Worm (Caenorhabditis elegans): ENCODE measurements around the gene glb-29.

Gene glb-29

DNA sequence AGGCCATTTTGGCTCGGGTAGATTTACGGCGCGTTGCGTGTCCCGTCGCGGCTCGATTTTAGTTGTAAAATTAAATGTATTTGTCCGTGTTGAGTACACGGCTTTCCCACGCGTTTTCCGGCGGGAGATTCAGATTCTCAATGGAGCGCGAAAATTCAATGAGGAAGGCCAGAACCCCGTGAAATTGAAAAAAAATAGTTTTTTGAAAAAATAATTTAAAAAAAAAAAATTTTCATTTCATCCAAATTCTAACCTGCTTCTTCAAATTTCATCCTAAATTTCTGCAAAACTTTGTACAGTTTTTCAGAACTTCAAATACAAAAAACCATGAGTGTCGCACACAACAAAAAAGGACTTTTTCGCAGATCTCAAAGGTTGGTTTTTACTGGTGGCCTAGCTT, at the start of gene glb-29:
Gene glb-29, plus strand, starts transcription at position 301 of the 400 bp plus-strand sequence.
- TF ChIP-seq ref-1 (GFP tag; conservative IDR thresholded peaks at IDR 0.05) (no peak), ztf-23 (GFP tag; IDR thresholded peaks at IDR 0.05) (no peak), T22C8.4 (GFP tag; IDR thresholded peaks at IDR 0.05) (no peak), cog-1 (tag; optimal IDR thresholded peaks at IDR 0.05) (no peak), flt-1 (GFP tag; IDR thresholded peaks at IDR 0.05) (no peak), med-1 (GFP tag; optimal IDR thresholded peaks at IDR 0.05; ENCODE audit: insufficient read depth) (no peak), klf-2 (GFP tag; conservative IDR thresholded peaks at IDR 0.05) (no peak), tab-1 (GFP tag; IDR thresholded peaks at IDR 0.05) (no peak), ztf-29 (GFP tag; IDR thresholded peaks at IDR 0.05) (no peak)

DNA sequence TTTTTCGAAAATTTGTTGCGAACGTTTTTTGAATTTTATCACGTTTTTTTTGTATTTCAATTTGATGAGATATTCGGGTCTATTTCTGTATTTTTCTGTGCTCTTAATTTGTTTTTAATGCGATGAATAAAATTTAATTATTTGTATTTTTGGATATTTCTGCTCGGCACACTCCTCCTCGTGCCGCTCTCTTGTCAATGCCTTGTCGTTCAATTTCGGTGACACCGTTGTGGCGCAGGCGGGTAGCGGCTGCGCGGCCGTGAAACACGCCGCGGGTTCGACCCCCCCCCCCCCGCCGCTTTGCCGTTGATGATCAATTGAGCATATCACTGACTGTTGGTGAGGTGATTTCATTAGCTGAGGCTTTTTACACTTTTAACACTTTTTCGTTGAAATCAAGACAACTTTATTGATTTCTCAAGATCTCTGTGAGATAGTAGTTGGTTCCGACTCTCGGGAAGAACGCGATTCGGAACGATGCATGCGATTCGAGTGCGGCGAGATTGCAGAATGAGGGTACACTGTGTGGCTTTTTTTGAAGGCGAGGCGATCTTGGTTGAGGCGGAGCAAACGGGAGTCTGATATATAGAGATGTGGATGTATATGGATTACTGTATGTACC, 48.2 kb upstream of the glb-29 start:
- TF ChIP-seq ref-1 (GFP tag; conservative IDR thresholded peaks at IDR 0.05) (peak; percentile 99), ztf-23 (GFP tag; IDR thresholded peaks at IDR 0.05) (peak; percentile 99), med-1 (GFP tag; optimal IDR thresholded peaks at IDR 0.05; ENCODE audit: insufficient read depth) (peak; percentile 95), T22C8.4 (GFP tag; IDR thresholded peaks at IDR 0.05) (peak; percentile 99), tab-1 (GFP tag; IDR thresholded peaks at IDR 0.05) (peak; percentile 100), klf-2 (GFP tag; conservative IDR thresholded peaks at IDR 0.05) (peak; percentile 100), cog-1 (tag; optimal IDR thresholded peaks at IDR 0.05) (peak; percentile 100), ztf-29 (GFP tag; IDR thresholded peaks at IDR 0.05) (peak; percentile 100), flt-1 (GFP tag; IDR thresholded peaks at IDR 0.05) (peak; percentile 100)

DNA sequence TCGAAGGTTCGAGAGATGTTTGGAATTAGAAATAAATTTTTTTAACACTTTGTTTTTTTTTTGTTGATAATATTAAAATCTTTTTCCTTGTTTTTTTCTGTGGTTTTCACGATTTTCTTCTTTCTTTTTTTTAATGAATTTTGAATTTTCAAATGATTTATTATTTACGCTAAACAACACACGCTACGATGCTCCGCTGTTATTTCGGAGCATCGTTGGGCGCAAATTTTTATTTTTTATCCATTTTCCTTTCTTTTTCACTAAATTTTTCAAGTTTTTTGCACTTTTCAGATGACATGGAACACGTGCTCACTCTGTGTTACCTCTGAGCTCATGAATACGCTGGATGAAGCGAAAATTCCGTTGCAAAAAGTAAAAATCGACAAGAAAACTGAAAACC, 46.8 kb upstream of the glb-29 start, which contains the start of the genes W03C9.1 and W03C9.2:
Gene W03C9.1, minus strand, starts transcription at position 46 of the 400 bp plus-strand sequence.
Gene W03C9.2, plus strand, starts transcription at position 286 of the 400 bp plus-strand sequence.
- TF ChIP-seq med-1 (GFP tag; optimal IDR thresholded peaks at IDR 0.05; ENCODE audit: insufficient read depth) (no peak), klf-2 (GFP tag; conservative IDR thresholded peaks at IDR 0.05) (no peak), T22C8.4 (GFP tag; IDR thresholded peaks at IDR 0.05) (no peak), ztf-29 (GFP tag; IDR thresholded peaks at IDR 0.05) (no peak), ref-1 (GFP tag; conservative IDR thresholded peaks at IDR 0.05) (no peak), flt-1 (GFP tag; IDR thresholded peaks at IDR 0.05) (no peak), ztf-23 (GFP tag; IDR thresholded peaks at IDR 0.05) (no peak), tab-1 (GFP tag; IDR thresholded peaks at IDR 0.05) (no peak), cog-1 (tag; optimal IDR thresholded peaks at IDR 0.05) (no peak)

DNA sequence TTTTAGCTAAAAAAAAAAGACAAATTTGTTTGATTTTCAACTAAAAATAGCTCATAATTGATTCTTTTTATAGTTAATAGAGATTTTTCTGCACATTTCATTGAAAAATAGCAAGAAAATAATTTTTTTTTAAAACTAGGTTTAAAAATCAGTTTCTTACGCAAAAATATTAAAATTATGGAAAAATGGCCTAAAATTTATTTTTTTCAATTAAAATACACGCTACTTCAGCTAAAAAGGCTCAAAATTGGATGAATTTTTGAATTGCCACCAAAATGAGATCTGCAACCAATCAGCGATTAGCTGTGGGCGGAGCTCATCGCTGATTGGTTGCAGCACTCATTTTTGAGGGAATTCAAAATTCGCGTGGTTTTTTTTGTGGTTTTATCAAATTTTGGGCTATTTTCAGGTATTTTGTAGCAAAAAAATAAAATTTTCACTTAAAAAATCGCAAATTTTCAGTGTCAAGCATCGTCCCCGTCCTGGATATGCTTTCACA, 45.7 kb upstream of the glb-29 start:
- TF ChIP-seq cog-1 (tag; optimal IDR thresholded peaks at IDR 0.05) (no peak), ztf-29 (GFP tag; IDR thresholded peaks at IDR 0.05) (no peak), T22C8.4 (GFP tag; IDR thresholded peaks at IDR 0.05) (no peak), flt-1 (GFP tag; IDR thresholded peaks at IDR 0.05) (no peak), klf-2 (GFP tag; conservative IDR thresholded peaks at IDR 0.05) (no peak), med-1 (GFP tag; optimal IDR thresholded peaks at IDR 0.05; ENCODE audit: insufficient read depth) (no peak)

ce11 chrII:11964847-11965246, 44.0 kb upstream of the glb-29 start:
- no peak for TF ChIP-seq tab-1 (GFP tag; IDR thresholded peaks at IDR 0.05)
- no peak for TF ChIP-seq med-1 (GFP tag; optimal IDR thresholded peaks at IDR 0.05; ENCODE audit: insufficient read depth)
- TF ChIP-seq flt-1 (GFP tag; IDR thresholded peaks at IDR 0.05): no peak
- TF ChIP-seq ztf-29 (GFP tag; IDR thresholded peaks at IDR 0.05): no peak
- TF ChIP-seq ref-1 (GFP tag; conservative IDR thresholded peaks at IDR 0.05): no peak
- no peak for TF ChIP-seq ztf-23 (GFP tag; IDR thresholded peaks at IDR 0.05)
- no peak for TF ChIP-seq T22C8.4 (GFP tag; IDR thresholded peaks at IDR 0.05)
- no peak for TF ChIP-seq klf-2 (GFP tag; conservative IDR thresholded peaks at IDR 0.05)

- no peak for TF ChIP-seq klf-2 (GFP tag; conservative IDR thresholded peaks at IDR 0.05)
- no peak for TF ChIP-seq ref-1 (GFP tag; conservative IDR thresholded peaks at IDR 0.05)
- TF ChIP-seq flt-1 (GFP tag; IDR thresholded peaks at IDR 0.05): no peak
- no peak for TF ChIP-seq tab-1 (GFP tag; IDR thresholded peaks at IDR 0.05)
Measured at ce11 chrII:11966602-11967001, 42.3 kb upstream of the glb-29 start, which contains the start of gene rab-7. TSS of gene rab-7 (minus strand) at chrII:11966931.

DNA sequence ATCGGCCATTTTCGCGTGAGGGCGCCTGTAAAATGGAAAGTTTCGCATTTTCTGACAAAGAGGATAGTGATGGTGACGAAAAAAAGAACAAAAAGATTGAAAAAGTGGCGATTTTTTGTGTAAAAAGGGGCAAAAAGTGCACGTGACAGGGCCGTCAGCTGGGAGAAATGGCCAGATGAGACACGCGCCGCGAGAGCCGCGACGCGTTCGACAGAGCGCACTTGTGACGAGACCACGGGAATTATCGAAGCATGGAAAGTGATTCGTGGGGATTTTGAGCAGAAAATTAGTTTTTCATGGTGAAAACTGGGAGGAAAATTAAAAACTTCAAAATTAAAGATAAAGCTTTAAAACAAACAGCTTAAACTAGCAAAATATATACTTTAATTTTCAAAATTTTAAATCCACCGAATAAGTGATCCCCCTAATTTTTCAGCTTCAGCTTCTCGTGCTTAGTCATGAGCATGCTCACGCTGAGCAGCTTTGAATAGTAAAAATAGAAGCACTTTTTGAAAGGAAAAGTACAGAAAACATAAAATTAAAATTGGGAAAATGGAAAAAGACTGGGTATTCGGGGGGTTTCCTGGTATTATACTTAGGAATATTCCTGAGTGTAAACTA, 41.3 kb upstream of the glb-29 start, which contains the start of gene W03C9.5:
Gene W03C9.5, minus strand, starts transcription at position 38 of the 621 bp plus-strand sequence.
- peak; percentile 69 for TF ChIP-seq ref-1 (GFP tag; conservative IDR thresholded peaks at IDR 0.05)
- peak; percentile 89 for TF ChIP-seq klf-2 (GFP tag; conservative IDR thresholded peaks at IDR 0.05)
- peak; percentile 54; the same call in 1 of the 2 replicates for TF ChIP-seq T22C8.4 (GFP tag; IDR thresholded peaks at IDR 0.05)
- TF ChIP-seq ztf-23 (GFP tag; IDR thresholded peaks at IDR 0.05): peak; percentile 88
- TF ChIP-seq tab-1 (GFP tag; IDR thresholded peaks at IDR 0.05): no peak
- peak; percentile 92 for TF ChIP-seq cog-1 (tag; optimal IDR thresholded peaks at IDR 0.05)
- TF ChIP-seq med-1 (GFP tag; optimal IDR thresholded peaks at IDR 0.05; ENCODE audit: insufficient read depth): peak; percentile 2
- TF ChIP-seq ztf-29 (GFP tag; IDR thresholded peaks at IDR 0.05): no peak; the same call in 1 of the 2 replicates
- peak; percentile 92 for TF ChIP-seq flt-1 (GFP tag; IDR thresholded peaks at IDR 0.05)

ce11 chrII:11968275-11968674, 40.6 kb upstream of the glb-29 start, which contains the start of gene mex-1:
TSS of gene mex-1 (plus strand) at chrII:11968637.
- no peak for TF ChIP-seq med-1 (GFP tag; optimal IDR thresholded peaks at IDR 0.05; ENCODE audit: insufficient read depth)
- TF ChIP-seq cog-1 (tag; optimal IDR thresholded peaks at IDR 0.05): no peak
- TF ChIP-seq T22C8.4 (GFP tag; IDR thresholded peaks at IDR 0.05): no peak
- TF ChIP-seq tab-1 (GFP tag; IDR thresholded peaks at IDR 0.05): no peak
- no peak for TF ChIP-seq ztf-29 (GFP tag; IDR thresholded peaks at IDR 0.05)
- TF ChIP-seq ztf-23 (GFP tag; IDR thresholded peaks at IDR 0.05): no peak
- no peak for TF ChIP-seq klf-2 (GFP tag; conservative IDR thresholded peaks at IDR 0.05)
- no peak for TF ChIP-seq flt-1 (GFP tag; IDR thresholded peaks at IDR 0.05)

ce11 chrII:11969033-11969432, 39.8 kb upstream of the glb-29 start:
- TF ChIP-seq ref-1 (GFP tag; conservative IDR thresholded peaks at IDR 0.05): no peak
- TF ChIP-seq klf-2 (GFP tag; conservative IDR thresholded peaks at IDR 0.05): no peak
- no peak for TF ChIP-seq tab-1 (GFP tag; IDR thresholded peaks at IDR 0.05)
- no peak for TF ChIP-seq T22C8.4 (GFP tag; IDR thresholded peaks at IDR 0.05)

Data from whole organism, midembryonic.